Worm (Caenorhabditis elegans): Measurements from ENCODE around the gene C14A6.3.

The C14A6.3 gene

ce11 chrV:18167161-18167560 lies 21.0 kb downstream of the C14A6.3 start, which contains the start of gene C14A6.6:
C14A6.6 (minus strand) TSS chrV:18167261.
- TF ChIP-seq ceh-91 (GFP tag; IDR thresholded peaks at IDR 0.05) (no peak), rcor-1 (GFP tag; IDR thresholded peaks at IDR 0.05) (no peak), madf-10 (tag; optimal IDR thresholded peaks at IDR 0.05) (no peak), C17E4.6 (GFP tag; IDR thresholded peaks at IDR 0.05) (no peak), F22D6.2 (tag; optimal IDR thresholded peaks at IDR 0.05) (no peak), nfyb-1 (GFP tag; IDR thresholded peaks at IDR 0.05) (no peak), ets-4 (GFP tag; optimal IDR thresholded peaks at IDR 0.05) (no peak), ZK185.1 (tag; optimal IDR thresholded peaks at IDR 0.05; ENCODE audit: poor library complexity, severe bottlenecking) (no peak)

DNA sequence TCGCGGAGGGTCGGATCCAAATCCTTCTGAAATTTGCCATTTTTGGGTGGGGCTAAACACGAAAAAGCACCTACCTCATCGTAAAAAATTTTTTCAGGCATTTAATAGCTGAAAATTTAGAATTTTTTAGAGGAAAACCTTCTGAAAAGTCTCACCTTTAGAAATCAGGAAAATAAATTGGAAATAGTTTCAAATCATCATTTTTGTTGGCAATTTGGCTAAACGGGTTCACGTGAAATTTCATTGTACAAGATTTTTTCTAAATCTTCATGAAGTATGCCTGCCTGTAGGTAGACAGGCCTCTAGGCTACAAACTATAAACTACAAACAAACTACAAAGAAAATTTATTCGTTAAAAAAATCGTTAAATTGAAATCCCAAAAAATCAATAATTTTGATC lies 22.1 kb downstream of the C14A6.3 start, which contains the start of gene C14A6.7:
Gene C14A6.7, minus strand, starts transcription at position 101 of the 400 bp plus-strand sequence.
- TF ChIP-seq lin-54 (GFP tag; optimal IDR thresholded peaks at IDR 0.05) (no peak), hmg-1.2 (GFP tag; IDR thresholded peaks at IDR 0.05) (no peak), ztf-6 (GFP tag; IDR thresholded peaks at IDR 0.05) (no peak), dox-1 (GFP tag; IDR thresholded peaks at IDR 0.05) (no peak), ekl-4 (GFP tag; IDR thresholded peaks at IDR 0.05) (no peak), dpff-1 (tag; optimal IDR thresholded peaks at IDR 0.05) (no peak), K12H6.12 (tag; optimal IDR thresholded peaks at IDR 0.05) (no peak)

- TF ChIP-seq K12H6.12 (tag; optimal IDR thresholded peaks at IDR 0.05): no peak
- no peak for TF ChIP-seq athp-1 (tag; optimal IDR thresholded peaks at IDR 0.05)
- no peak for TF ChIP-seq aptf-3 (GFP tag; IDR thresholded peaks at IDR 0.05)
These were observed 25.4 kb downstream of the C14A6.3 start, which contains the start of gene C14A6.8 for ce11 chrV:18171568-18171967. C14A6.8 (minus strand) TSS chrV:18171668.

DNA sequence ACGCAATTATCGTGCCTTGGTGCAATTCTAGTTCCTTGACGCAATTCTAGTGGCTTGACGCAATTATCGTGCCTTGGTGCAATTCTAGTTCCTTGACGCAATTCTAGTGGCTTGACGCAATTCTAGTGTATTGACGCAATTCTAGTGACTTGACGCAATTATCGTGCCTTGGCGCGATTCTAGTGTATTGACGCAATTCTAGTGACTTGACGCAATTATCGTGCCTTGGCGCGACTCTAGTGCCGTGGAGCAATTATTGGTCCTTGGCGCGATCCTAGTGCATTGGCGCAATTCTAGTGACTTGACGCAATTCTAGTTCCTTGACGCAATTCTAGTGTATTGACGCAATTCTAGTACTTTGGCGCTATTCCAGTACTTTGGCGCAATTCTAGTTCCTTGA lies 28.8 kb downstream of the C14A6.3 start:
- TF ChIP-seq aptf-3 (GFP tag; IDR thresholded peaks at IDR 0.05): peak; percentile 64; the same call in 1 of the 2 replicates
- 0 out of 2 replicates have a peak, but pooled peaks have one; percentile 69 for TF ChIP-seq nhr-120 (GFP tag; IDR thresholded peaks at IDR 0.05)
- 0 out of 2 replicates have a peak, but pooled peaks have one; percentile 46 for TF ChIP-seq lin-26 (GFP tag; IDR thresholded peaks at IDR 0.05)
- 0 out of 2 replicates have a peak, but pooled peaks have one; percentile 33 for TF ChIP-seq egl-44 (GFP tag; IDR thresholded peaks at IDR 0.05)
- TF ChIP-seq dox-1 (GFP tag; IDR thresholded peaks at IDR 0.05): 0 out of 2 replicates have a peak, but pooled peaks have one; percentile 27

DNA sequence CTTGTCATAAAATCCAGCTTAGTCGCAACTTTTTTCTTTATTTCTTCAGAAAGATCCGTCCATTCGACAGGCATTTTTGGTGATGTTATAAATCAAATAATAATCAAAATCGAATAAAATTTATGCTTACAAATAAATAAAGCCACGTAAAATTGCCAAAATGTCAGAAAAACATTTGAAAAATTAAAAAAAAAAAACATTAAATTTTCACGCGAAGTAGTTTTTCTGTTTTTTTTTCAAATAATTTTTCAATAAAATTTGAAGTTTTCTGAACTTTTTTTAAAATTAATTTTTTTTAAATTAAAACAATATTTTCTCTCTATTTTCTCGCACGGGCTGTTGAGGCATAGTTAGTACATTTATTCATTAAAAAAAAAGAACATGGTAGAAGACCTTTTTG lies 32.5 kb downstream of the C14A6.3 start, which contains the start of gene C31G12.4:
Gene C31G12.4, minus strand, starts transcription at position 101 of the 400 bp plus-strand sequence.
- TF ChIP-seq Y53G8AR.9 (GFP tag; conservative IDR thresholded peaks at IDR 0.05) (no peak), F10E7.11 (tag; optimal IDR thresholded peaks at IDR 0.05) (no peak), nfya-1 (tag; optimal IDR thresholded peaks at IDR 0.05; ENCODE audit: borderline replicate concordance, insufficient read depth) (no peak), let-607 (tag; optimal IDR thresholded peaks at IDR 0.05) (no peak), nfya-2 (GFP tag; IDR thresholded peaks at IDR 0.05) (no peak), ceh-79 (tag; optimal IDR thresholded peaks at IDR 0.05) (no peak), mel-28 (tag; optimal IDR thresholded peaks at IDR 0.05; ENCODE audit: borderline replicate concordance) (no peak), F39B2.1 (GFP tag; IDR thresholded peaks at IDR 0.05) (no peak), C17E4.6 (GFP tag; IDR thresholded peaks at IDR 0.05) (no peak)

ce11 chrV:18179663-18180062 lies 33.5 kb downstream of the C14A6.3 start, which contains the start of gene C31G12.1:
C31G12.1 (plus strand) TSS chrV:18179963.
- TF ChIP-seq let-607 (tag; optimal IDR thresholded peaks at IDR 0.05) (no peak), lin-40 (tag; optimal IDR thresholded peaks at IDR 0.05) (no peak), cebp-2 (GFP tag; IDR thresholded peaks at IDR 0.05) (no peak)

Measured in whole organism, young adult.